Worm (Caenorhabditis elegans): Measurements from ENCODE around the gene tmem-145.

- TF ChIP-seq aly-1 (tag; optimal IDR thresholded peaks at IDR 0.05) (no peak), ets-7 (tag; optimal IDR thresholded peaks at IDR 0.05) (no peak), ama-1 (optimal IDR thresholded peaks at IDR 0.05) (no peak), ceh-36 (tag; optimal IDR thresholded peaks at IDR 0.05) (no peak), hmg-4 (GFP tag; optimal IDR thresholded peaks at IDR 0.05) (no peak), scrt-1 (GFP tag; IDR thresholded peaks at IDR 0.05) (no peak), pes-1 (GFP tag; IDR thresholded peaks at IDR 0.05) (no peak), ceh-13 (GFP tag; optimal IDR thresholded peaks at IDR 0.05) (no peak), tra-4 (tag; optimal IDR thresholded peaks at IDR 0.05) (no peak), B0310.2 (tag; optimal IDR thresholded peaks at IDR 0.05) (no peak), F13C5.2 (tag; optimal IDR thresholded peaks at IDR 0.05) (no peak)
Measured at ce11 chrX:12093043-12093442, 19.4 kb upstream of the tmem-145 start, which contains the start of gene W03G11.4.
